Worm (Caenorhabditis elegans) whole organism, early embryonic: ENCODE data around the gene gcy-23.

Source experiments
- B0310.2 ChIP-seq: sonication (generic microtip); optimal IDR thresholded peaks from 2 replicates; lab custom pipeline; 2016; ENCODE audit warnings: mild to moderate bottlenecking, missing genetic modification characterization, missing compliant biosample characterization
- F13C5.2 ChIP-seq: sonication (generic microtip); optimal IDR thresholded peaks from 2 replicates; lab custom pipeline; 2017; ENCODE audit warnings: mild to moderate bottlenecking, missing genetic modification characterization, inconsistent platforms, missing compliant biosample characterization
- aly-1 ChIP-seq: sonication (generic microtip); optimal IDR thresholded peaks from 2 replicates; lab custom pipeline; 2016; ENCODE audit warnings: missing genetic modification characterization, missing compliant biosample characterization
- ama-1 ChIP-seq: fragments of 150-350 bp; optimal IDR thresholded peaks from 2 replicates; lab custom pipeline; 2014
- ceh-13 ChIP-seq: fragments of 200-800 bp; sonication (Bioruptor generic); optimal IDR thresholded peaks from 2 replicates; lab custom pipeline; 2018; ENCODE audit warnings: mild to moderate bottlenecking, missing genetic modification characterization, missing compliant biosample characterization
- ceh-36 ChIP-seq: sonication (generic microtip); optimal IDR thresholded peaks from 2 replicates; lab custom pipeline; 2016; ENCODE audit warnings: missing genetic modification characterization, inconsistent platforms, missing compliant biosample characterization
- ets-7 ChIP-seq: sonication (generic microtip); optimal IDR thresholded peaks from 2 replicates; lab custom pipeline; 2016; ENCODE audit warnings: missing genotype, missing genetic modification characterization, missing compliant biosample characterization
- flt-1 ChIP-seq: fragments of 200-800 bp; sonication (Bioruptor generic); IDR thresholded peaks from 2 replicates; pipeline ENCODE4 v1.3.6; 2022; ENCODE audit warnings: missing genetic modification characterization, missing compliant biosample characterization
- hmbx-1 ChIP-seq: sonication (generic microtip); optimal IDR thresholded peaks from 2 replicates; lab custom pipeline; 2016; ENCODE audit warnings: mild to moderate bottlenecking, missing genetic modification characterization, missing compliant biosample characterization
- hmg-4 ChIP-seq: fragments of 200-800 bp; sonication (Bioruptor generic); optimal IDR thresholded peaks from 2 replicates; lab custom pipeline; 2018; ENCODE audit warnings: mild to moderate bottlenecking, missing genetic modification characterization, missing compliant biosample characterization
- hnd-1 ChIP-seq: sonication (generic microtip); optimal IDR thresholded peaks from 2 replicates; lab custom pipeline; 2016; ENCODE audit warnings: missing genetic modification characterization, missing compliant biosample characterization
- pes-1 ChIP-seq: fragments of 200-800 bp; sonication (Bioruptor generic); IDR thresholded peaks from 2 replicates; pipeline ENCODE4 v1.3.6; 2022; ENCODE audit warnings: missing genetic modification reagents, missing genetic modification characterization, missing compliant biosample characterization
- scrt-1 ChIP-seq: fragments of 200-800 bp; sonication (Bioruptor generic); IDR thresholded peaks from 2 replicates; pipeline ENCODE4 v1.3.6; 2022; ENCODE audit warnings: missing genetic modification characterization, missing compliant biosample characterization
- sea-1 ChIP-seq: fragments of 200-800 bp; sonication (Bioruptor generic); conservative IDR thresholded peaks from 2 replicates; pipeline ENCODE4 v1.3.6; 2022; ENCODE audit warnings: missing genetic modification characterization, missing compliant biosample characterization
- tbx-11 ChIP-seq: fragments of 200-800 bp; sonication (Bioruptor generic); IDR thresholded peaks from 2 replicates; pipeline ENCODE4 v1.3.6; 2022; ENCODE audit warnings: missing genetic modification characterization, missing compliant biosample characterization
- tbx-37 ChIP-seq: fragments of 200-800 bp; sonication (Bioruptor generic); conservative IDR thresholded peaks from 2 replicates; pipeline ENCODE4 v1.3.6; 2022; ENCODE audit warnings: missing genetic modification reagents, missing genetic modification characterization, missing compliant biosample characterization
- tra-4 ChIP-seq: sonication (generic microtip); optimal IDR thresholded peaks from 2 replicates; lab custom pipeline; 2017; ENCODE audit warnings: missing genetic modification characterization, missing compliant biosample characterization

Gene gcy-23

ce11 chrIV:3296578-3297549, 7.7 kb upstream of the gcy-23 start:
- TF ChIP-seq scrt-1 (GFP tag; lab: Robert Waterston, UW), result no peak
- no peak for TF ChIP-seq pes-1 (GFP tag; lab: Robert Waterston, UW)
- TF ChIP-seq tbx-11 (GFP tag; lab: Robert Waterston, UW), result no peak
- TF ChIP-seq hnd-1 (tag; lab: Kevin White, UChicago), result no peak
- TF ChIP-seq flt-1 (GFP tag; lab: Robert Waterston, UW), result no peak
- TF ChIP-seq ceh-13, result no peak
- no peak for TF ChIP-seq tra-4 (tag; lab: Kevin White, UChicago)

ce11 chrIV:3294553-3295185, 5.5 kb upstream of the gcy-23 start, which contains the start of gene W08E12.7:
Gene W08E12.7 (plus strand): TSS chrIV:3295135.
- TF ChIP-seq hmg-4 (GFP tag; lab: Kevin White, UChicago) (peak; percentile 23), B0310.2 (tag; lab: Kevin White, UChicago) (no peak), ama-1 (lab: Kevin White, UChicago) (no peak), flt-1 (GFP tag; lab: Robert Waterston, UW) (peak; percentile 20; the same call in 1 of the 2 replicates), F13C5.2 (peak; percentile 83), tbx-11 (GFP tag; lab: Robert Waterston, UW) (peak; percentile 64; the same call in 1 of the 2 replicates), hmbx-1 (tag; lab: Kevin White, UChicago) (no peak), ceh-36 (tag; lab: Kevin White, UChicago) (no peak), scrt-1 (GFP tag; lab: Robert Waterston, UW) (peak; percentile 65), ets-7 (tag; lab: Kevin White, UChicago) (no peak), tbx-37 (GFP tag; lab: Robert Waterston, UW) (0 out of 2 replicates have a peak, but pooled peaks have one; percentile 19), sea-1 (peak; percentile 38; the same call in 1 of the 2 replicates), pes-1 (GFP tag; lab: Robert Waterston, UW) (peak; percentile 74), hnd-1 (tag; lab: Kevin White, UChicago) (peak; percentile 16), aly-1 (tag; lab: Kevin White, UChicago) (no peak), ceh-13 (peak; percentile 20), tra-4 (tag; lab: Kevin White, UChicago) (no peak)

DNA sequence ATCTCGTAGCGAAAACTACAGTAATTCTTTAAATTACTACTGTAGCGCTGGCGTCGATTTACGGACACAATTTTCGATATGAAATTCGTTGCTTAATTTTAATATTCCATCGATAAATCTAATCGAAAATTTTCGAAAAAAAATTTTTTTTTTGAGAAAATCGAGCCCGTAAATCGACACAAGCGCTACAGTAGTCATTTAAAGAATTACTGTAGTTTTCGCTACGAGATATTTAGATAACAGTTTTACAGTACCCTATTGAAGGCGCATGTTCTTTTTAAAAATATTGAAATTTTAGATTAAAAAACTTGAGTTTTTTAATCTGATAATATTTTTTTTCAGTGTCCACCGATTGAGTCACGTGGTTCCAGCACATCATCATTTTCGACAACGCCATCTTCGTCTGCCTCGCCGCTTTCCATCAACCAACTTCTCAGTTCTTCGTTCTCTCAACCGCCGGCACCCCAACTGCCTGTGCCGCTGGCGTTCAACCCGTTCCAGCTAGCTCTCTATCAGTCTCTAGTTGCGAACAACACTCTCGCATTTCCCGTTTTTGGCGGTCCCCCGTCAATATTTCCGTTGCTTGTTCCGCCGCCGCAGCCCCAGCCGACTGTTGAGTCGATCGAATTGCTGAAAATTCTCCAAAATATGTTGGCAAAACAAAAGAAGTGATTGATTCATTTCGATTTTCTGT, 4.8 kb upstream of the gcy-23 start:
- TF ChIP-seq sea-1, result no peak
- no peak for TF ChIP-seq ceh-13
- TF ChIP-seq hmbx-1 (tag; lab: Kevin White, UChicago), result no peak
- TF ChIP-seq ama-1 (lab: Kevin White, UChicago), result no peak
- TF ChIP-seq hmg-4 (GFP tag; lab: Kevin White, UChicago), result no peak

- TF ChIP-seq sea-1 (no peak), ama-1 (lab: Kevin White, UChicago) (no peak), aly-1 (tag; lab: Kevin White, UChicago) (no peak), hnd-1 (tag; lab: Kevin White, UChicago) (no peak), ceh-13 (no peak), tbx-37 (GFP tag; lab: Robert Waterston, UW) (no peak), tra-4 (tag; lab: Kevin White, UChicago) (no peak), hmg-4 (GFP tag; lab: Kevin White, UChicago) (no peak), scrt-1 (GFP tag; lab: Robert Waterston, UW) (no peak), tbx-11 (GFP tag; lab: Robert Waterston, UW) (no peak), hmbx-1 (tag; lab: Kevin White, UChicago) (no peak), pes-1 (GFP tag; lab: Robert Waterston, UW) (no peak), ceh-36 (tag; lab: Kevin White, UChicago) (no peak), ets-7 (tag; lab: Kevin White, UChicago) (no peak), B0310.2 (tag; lab: Kevin White, UChicago) (no peak)
Measured at ce11 chrIV:3291977-3292561, 2.9 kb upstream of the gcy-23 start, which contains the start of gene W08E12.8. Gene W08E12.8 (plus strand): TSS chrIV:3292371.

- no peak for TF ChIP-seq ama-1 (lab: Kevin White, UChicago)
- peak; percentile 41; the same call in 1 of the 2 replicates for TF ChIP-seq pes-1 (GFP tag; lab: Robert Waterston, UW)
Measured at ce11 chrIV:3278822-3279221, 10.3 kb downstream of the gcy-23 start.

DNA sequence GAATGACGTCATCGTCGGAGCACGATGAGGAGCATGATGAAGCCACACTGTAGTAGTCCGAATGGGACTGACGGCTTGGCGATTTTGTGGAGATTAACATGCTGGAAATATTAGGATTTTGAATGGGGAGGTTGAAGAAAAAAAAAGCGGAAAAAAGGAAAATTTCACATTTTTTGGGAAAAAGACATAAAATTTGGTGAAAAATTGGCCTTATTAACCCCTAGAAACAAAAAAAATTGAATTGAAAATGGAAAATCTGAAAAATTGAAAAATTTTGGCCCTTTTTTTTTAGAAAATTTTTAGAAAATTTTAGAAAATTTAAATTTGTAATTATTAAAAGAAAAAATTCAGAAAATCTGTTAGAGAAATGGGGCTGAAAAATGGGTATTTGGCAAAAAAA, 15.8 kb downstream of the gcy-23 start, which contains the start of gene T26C12.3:
TSS of gene T26C12.3 (minus strand) at position 101 of the 400 bp plus-strand sequence.
- no peak for TF ChIP-seq ets-7 (tag; lab: Kevin White, UChicago)
- no peak for TF ChIP-seq sea-1
- no peak for TF ChIP-seq pes-1 (GFP tag; lab: Robert Waterston, UW)
- no peak for TF ChIP-seq hmg-4 (GFP tag; lab: Kevin White, UChicago)
- TF ChIP-seq tbx-37 (GFP tag; lab: Robert Waterston, UW), result no peak
